Fruit fly (Drosophila melanogaster) whole organism, embryonic: ENCODE results near the gene Osi16.

ENCODE experiments used
- CG10274 ChIP-seq: fragments of 200-800 bp; sonication (Bioruptor generic); optimal IDR thresholded peaks from 3 replicates; lab custom pipeline; 2017; ENCODE audit warnings: missing biosample characterization, mild to moderate bottlenecking, missing genetic modification characterization
- CG12769 ChIP-seq: fragments of 200-800 bp; sonication (Bioruptor generic); optimal IDR thresholded peaks from 2 replicates; lab custom pipeline; 2019; ENCODE audit warnings: missing biosample characterization, mild to moderate bottlenecking, missing genetic modification characterization, moderate library complexity
- CG12942 ChIP-seq: fragments of 200-800 bp; sonication (Bioruptor generic); optimal IDR thresholded peaks from 3 replicates; lab custom pipeline; 2016; ENCODE audit warnings: missing biosample characterization, missing genetic modification characterization
- CG13123 ChIP-seq: fragments of 200-800 bp; sonication (Bioruptor generic); optimal IDR thresholded peaks from 2 replicates; lab custom pipeline; 2016; ENCODE audit warnings: missing biosample characterization, missing genetic modification characterization
- CG16779 ChIP-seq: fragments of 200-800 bp; sonication (Bioruptor generic); IDR thresholded peaks from 2 replicates; pipeline ENCODE4 v1.3.6; 2022; ENCODE audit warnings: missing biosample characterization, missing genetic modification characterization
- CG17361 ChIP-seq: fragments of 200-800 bp; sonication (Bioruptor generic); IDR thresholded peaks from 3 replicates; pipeline ENCODE4 v1.3.6; 2022; ENCODE audit warnings: missing biosample characterization, missing genetic modification characterization
- CG17568 ChIP-seq: fragments of 200-800 bp; sonication (Bioruptor generic); optimal IDR thresholded peaks from 2 replicates; lab custom pipeline; 2018; ENCODE audit warnings: missing biosample characterization, mild to moderate bottlenecking, missing genetic modification characterization, moderate library complexity
- CG2120 ChIP-seq: fragments of 200-800 bp; sonication (Bioruptor generic); optimal IDR thresholded peaks from 3 replicates; lab custom pipeline; 2016; ENCODE audit warnings: missing biosample characterization, missing genetic modification characterization
- CG32532 ChIP-seq: fragments of 200-800 bp; sonication (Bioruptor generic); IDR thresholded peaks from 2 replicates; pipeline ENCODE4 v1.3.6; 2022; ENCODE audit warnings: missing biosample characterization, missing genetic modification characterization
- CG3407 ChIP-seq: fragments of 200-800 bp; sonication (Bioruptor generic); optimal IDR thresholded peaks from 2 replicates; lab custom pipeline; 2018; ENCODE audit warnings: missing biosample characterization, mild to moderate bottlenecking, missing genetic modification characterization
- CG3838 ChIP-seq: fragments of 200-800 bp; sonication (Bioruptor generic); optimal IDR thresholded peaks from 3 replicates; lab custom pipeline; 2016; ENCODE audit warnings: missing biosample characterization, missing genetic modification characterization
- CG4617 ChIP-seq: fragments of 200-800 bp; sonication (Bioruptor generic); optimal IDR thresholded peaks from 3 replicates; lab custom pipeline; 2016; ENCODE audit warnings: missing biosample characterization, missing genetic modification characterization, borderline replicate concordance
- CG6272 ChIP-seq: fragments of 200-800 bp; sonication (Bioruptor generic); IDR thresholded peaks from 2 replicates; pipeline ENCODE4 v1.3.6; 2022; ENCODE audit warnings: missing biosample characterization, missing genetic modification characterization
- CG7271 ChIP-seq: fragments of 200-800 bp; sonication (Bioruptor generic); optimal IDR thresholded peaks from 2 replicates; lab custom pipeline; 2018; ENCODE audit warnings: missing biosample characterization, mild to moderate bottlenecking, missing genetic modification characterization, moderate library complexity
- CG7839 ChIP-seq: fragments of 200-800 bp; sonication (Bioruptor generic); optimal IDR thresholded peaks from 3 replicates; lab custom pipeline; 2018; ENCODE audit warnings: missing biosample characterization, mild to moderate bottlenecking, missing genetic modification characterization, moderate library complexity
- CG8089 ChIP-seq: fragments of 200-800 bp; sonication (Bioruptor generic); optimal IDR thresholded peaks from 3 replicates; lab custom pipeline; 2016; ENCODE audit warnings: missing biosample characterization, missing genetic modification characterization
- CG9727 ChIP-seq: fragments of 200-800 bp; sonication (Bioruptor generic); optimal IDR thresholded peaks from 3 replicates; lab custom pipeline; 2017; ENCODE audit warnings: missing biosample characterization, mild to moderate bottlenecking, missing genetic modification characterization
- Dfd ChIP-seq, 2 experiments: fragments of >200 bp; optimal IDR thresholded peaks; 2 replicates each; lab custom pipeline; 2017; ENCODE audit warnings: missing biosample characterization in 2 of 2, missing genetic modification characterization in 2 of 2
- Dip2 ChIP-seq: fragments of 200-800 bp; sonication (Bioruptor generic); IDR thresholded peaks from 2 replicates; pipeline ENCODE4 v1.3.6; 2022; ENCODE audit warnings: missing biosample characterization, missing genetic modification characterization
- Dref ChIP-seq: fragments of 200-800 bp; sonication (Bioruptor generic); IDR thresholded peaks from 2 replicates; pipeline ENCODE4 v1.3.6; 2022; ENCODE audit warnings: missing biosample characterization, missing genetic modification characterization
- E2f1 ChIP-seq: fragments of 200-800 bp; sonication (Bioruptor generic); IDR thresholded peaks from 2 replicates; pipeline ENCODE4 v1.3.6; 2022; ENCODE audit warnings: missing biosample characterization, missing genetic modification characterization
- Hey ChIP-seq: fragments of 200-800 bp; sonication (Bioruptor generic); optimal IDR thresholded peaks from 3 replicates; lab custom pipeline; 2018; ENCODE audit warnings: missing biosample characterization, mild to moderate bottlenecking, missing genetic modification characterization
- Lim3 ChIP-seq: fragments of 200-800 bp; sonication (Bioruptor generic); IDR thresholded peaks from 2 replicates; pipeline ENCODE4 v1.3.6; 2022; ENCODE audit warnings: missing biosample characterization, missing genetic modification characterization
- MESR4 ChIP-seq: fragments of 200-800 bp; sonication (Bioruptor generic); optimal IDR thresholded peaks from 2 replicates; lab custom pipeline; 2018; ENCODE audit warnings: missing biosample characterization, mild to moderate bottlenecking, missing genetic modification characterization, moderate library complexity
- Mad ChIP-seq: fragments of 200-800 bp; sonication (Bioruptor generic); optimal IDR thresholded peaks from 2 replicates; lab custom pipeline; 2016; ENCODE audit warnings: missing biosample characterization, missing genetic modification characterization
- Mrtf ChIP-seq: fragments of 200-800 bp; sonication (Bioruptor generic); IDR thresholded peaks from 3 replicates; pipeline ENCODE4 v1.3.6; 2022; ENCODE audit warnings: missing biosample characterization, missing genetic modification characterization
- NC2α ChIP-seq: fragments of 200-800 bp; sonication (Bioruptor generic); optimal IDR thresholded peaks from 2 replicates; lab custom pipeline; 2016; ENCODE audit warnings: missing biosample characterization, missing genetic modification characterization
- Rx ChIP-seq: fragments of 200-800 bp; sonication (Bioruptor generic); IDR thresholded peaks from 2 replicates; pipeline ENCODE4 v1.3.6; 2022; ENCODE audit warnings: missing biosample characterization, missing genetic modification characterization
- Sry-β ChIP-seq: fragments of 200-800 bp; sonication (Bioruptor generic); optimal IDR thresholded peaks from 2 replicates; lab custom pipeline; 2018; ENCODE audit warnings: missing biosample characterization, mild to moderate bottlenecking, missing genetic modification characterization, moderate library complexity
- Stat92E ChIP-seq, 3 experiments: fragments of >200 bp in 2 of 3; fragments of 200-800 bp in 1 of 3; sonication (Bioruptor generic) in 1 of 3; optimal IDR thresholded peaks; 2 replicates each; lab custom pipeline; 2017 to 2019; ENCODE audit warnings: missing biosample characterization in 3 of 3, missing genetic modification characterization in 3 of 3, mild to moderate bottlenecking in 1 of 3, moderate library complexity in 1 of 3
- Trl ChIP-seq, 3 experiments: fragments of >200 bp in 2 of 3; fragments of 200-800 bp in 1 of 3; sonication (Bioruptor generic) in 1 of 3; optimal IDR thresholded peaks; 2 replicates in 1 of 3; 3 replicates in 2 of 3; lab custom pipeline; 2016 to 2017; ENCODE audit warnings: missing biosample characterization in 1 of 3, missing genetic modification characterization in 1 of 3
- Xbp1 ChIP-seq: fragments of 200-800 bp; sonication (Bioruptor generic); optimal IDR thresholded peaks from 3 replicates; lab custom pipeline; 2016; ENCODE audit warnings: missing biosample characterization, mild to moderate bottlenecking, missing genetic modification characterization
- ash1 ChIP-seq: fragments of 200-800 bp; sonication (Bioruptor generic); optimal IDR thresholded peaks from 2 replicates; lab custom pipeline; 2018; ENCODE audit warnings: missing biosample characterization, mild to moderate bottlenecking, missing genetic modification characterization
- chn ChIP-seq: fragments of 200-800 bp; sonication (Bioruptor generic); optimal IDR thresholded peaks from 2 replicates; lab custom pipeline; 2016; ENCODE audit warnings: missing biosample characterization, missing genetic modification characterization
- croc ChIP-seq: fragments of 200-800 bp; sonication (Bioruptor generic); conservative IDR thresholded peaks from 3 replicates; pipeline ENCODE4 v1.3.6; 2022; ENCODE audit warnings: missing biosample characterization, missing genetic modification characterization
- dm ChIP-seq: fragments of 200-800 bp; sonication (Bioruptor generic); optimal IDR thresholded peaks from 3 replicates; lab custom pipeline; 2016; ENCODE audit warnings: missing biosample characterization, missing genetic modification characterization
- gfzf ChIP-seq: fragments of 200-800 bp; sonication (Bioruptor generic); optimal IDR thresholded peaks from 2 replicates; lab custom pipeline; 2016; ENCODE audit warnings: missing biosample characterization, mild to moderate bottlenecking, missing genetic modification characterization, moderate library complexity
- ind ChIP-seq: fragments of 200-800 bp; sonication (Bioruptor generic); optimal IDR thresholded peaks from 3 replicates; lab custom pipeline; 2016; ENCODE audit warnings: missing biosample characterization, missing genetic modification characterization
- lab ChIP-seq: fragments of 200-800 bp; sonication (Bioruptor generic); optimal IDR thresholded peaks from 3 replicates; lab custom pipeline; 2017; ENCODE audit warnings: missing biosample characterization, missing genetic modification characterization, mild to moderate bottlenecking, moderate library complexity, missing genetic modification reagents
- maf-S ChIP-seq: fragments of 200-800 bp; sonication (Bioruptor generic); optimal IDR thresholded peaks from 2 replicates; lab custom pipeline; 2016; ENCODE audit warnings: missing biosample characterization, missing genetic modification characterization
- mirr ChIP-seq: fragments of 200-800 bp; sonication (Bioruptor generic); optimal IDR thresholded peaks from 3 replicates; lab custom pipeline; 2018; ENCODE audit warnings: missing biosample characterization, mild to moderate bottlenecking, missing genetic modification characterization
- salm ChIP-seq: fragments of 200-800 bp; sonication (Bioruptor generic); optimal IDR thresholded peaks from 2 replicates; lab custom pipeline; 2018; ENCODE audit warnings: missing biosample characterization, mild to moderate bottlenecking, missing genetic modification characterization
- schlank ChIP-seq: fragments of 200-800 bp; sonication (Bioruptor generic); optimal IDR thresholded peaks from 2 replicates; lab custom pipeline; 2018; ENCODE audit warnings: missing biosample characterization, mild to moderate bottlenecking, missing genetic modification characterization
- sob ChIP-seq: fragments of 200-800 bp; sonication (Bioruptor generic); IDR thresholded peaks from 2 replicates; pipeline ENCODE4 v1.3.6; 2022; ENCODE audit warnings: missing biosample characterization, missing genetic modification characterization
- stwl ChIP-seq: fragments of 200-800 bp; sonication (Bioruptor generic); optimal IDR thresholded peaks from 3 replicates; lab custom pipeline; 2018; ENCODE audit warnings: missing biosample characterization, mild to moderate bottlenecking, missing genetic modification characterization, moderate library complexity
- tup ChIP-seq: fragments of 200-800 bp; sonication (Bioruptor generic); optimal IDR thresholded peaks from 2 replicates; lab custom pipeline; 2016; ENCODE audit warnings: missing biosample characterization, mild to moderate bottlenecking, missing genetic modification characterization, moderate library complexity
- unpg ChIP-seq: fragments of 200-800 bp; sonication (Bioruptor generic); optimal IDR thresholded peaks from 3 replicates; lab custom pipeline; 2018; ENCODE audit warnings: missing biosample characterization, mild to moderate bottlenecking, missing genetic modification characterization, moderate library complexity
- wor ChIP-seq: fragments of 200-800 bp; sonication (Bioruptor generic); IDR thresholded peaks from 2 replicates; pipeline ENCODE4 v1.3.6; 2022; ENCODE audit warnings: missing biosample characterization, missing genetic modification characterization

Gene Osi16

dm6 chr3R:6353624-6354352 is 48.7 kb downstream of the Osi16 start (continued):
- TF ChIP-seq CG9727 (GFP tag; lab: Kevin White, UChicago), result peak; percentile 86
- no peak for TF ChIP-seq CG7839 (tag; lab: Kevin White, UChicago)
- TF ChIP-seq lab (GFP tag; lab: Kevin White, UChicago), result no peak
- TF ChIP-seq Rx, result 0 out of 2 replicates have a peak, but pooled peaks have one; percentile 36
- peak; percentile 79 for TF ChIP-seq CG3838 (GFP tag; lab: Kevin White, UChicago)
- no peak for TF ChIP-seq maf-S (GFP tag; lab: Kevin White, UChicago)
- peak; percentile 15 for TF ChIP-seq schlank (tag; lab: Kevin White, UChicago)
- peak; percentile 47 for TF ChIP-seq CG17568 (GFP tag; lab: Kevin White, UChicago)
- TF ChIP-seq chn (GFP tag; lab: Kevin White, UChicago), result peak; percentile 76
- peak; percentile 81 for TF ChIP-seq CG2120 (GFP tag; lab: Kevin White, UChicago)
- TF ChIP-seq ash1, result no peak
- no peak for TF ChIP-seq Sry-β (GFP tag; lab: Kevin White, UChicago)
- peak; percentile 59; the same call in 1 of the 3 replicates for TF ChIP-seq Mrtf (GFP tag; lab: Robert Waterston, UW)
- no peak for TF ChIP-seq CG16779 (GFP tag; lab: Robert Waterston, UW)
- no peak for TF ChIP-seq stwl (tag; lab: Kevin White, UChicago)
- peak; percentile 67 for TF ChIP-seq Mad (GFP tag; lab: Kevin White, UChicago)
- TF ChIP-seq ind (GFP tag; lab: Kevin White, UChicago), result peak; percentile 77
- TF ChIP-seq Lim3, result no peak
- peak; percentile 49 for TF ChIP-seq dm
- TF ChIP-seq salm (tag; lab: Kevin White, UChicago), result peak; percentile 55
- TF ChIP-seq Hey (tag; lab: Kevin White, UChicago), result no peak
- TF ChIP-seq Dref (GFP tag; lab: Robert Waterston, UW), result no peak; the same call in 1 of the 2 replicates
- no peak; the same call in 1 of the 3 replicates for TF ChIP-seq CG17361 (GFP tag; lab: Robert Waterston, UW)
- 0 out of 2 replicates have a peak, but pooled peaks have one; percentile 34 for TF ChIP-seq sob
- no peak for TF ChIP-seq unpg (GFP tag; lab: Kevin White, UChicago)
- TF ChIP-seq Stat92E (GFP tag; optimal IDR thresholded peaks at IDR 0.05; lab: Kevin White, UChicago), result peak in 1 of 3 experiments; percentile 9
- peak; percentile 63 for TF ChIP-seq CG12942 (GFP tag; lab: Kevin White, UChicago)
- TF ChIP-seq CG12769 (tag; lab: Kevin White, UChicago), result peak; percentile 83
- TF ChIP-seq CG4617 (GFP tag; lab: Kevin White, UChicago), result peak; percentile 49
- TF ChIP-seq Dfd (GFP tag; optimal IDR thresholded peaks at IDR 0.05; lab: Kevin White, UChicago), result no peak
- TF ChIP-seq CG6272, result 0 out of 2 replicates have a peak, but pooled peaks have one; percentile 22
- peak; percentile 16 for TF ChIP-seq tup (GFP tag; lab: Kevin White, UChicago)
- TF ChIP-seq CG3407 (GFP tag; lab: Kevin White, UChicago), result no peak
- TF ChIP-seq croc (GFP tag; lab: Robert Waterston, UW), result peak; percentile 44; the same call in 1 of the 3 replicates
- TF ChIP-seq Trl (optimal IDR thresholded peaks at IDR 0.05; lab: Kevin White, UChicago), result peak; percentile 1 to 52
- TF ChIP-seq Trl (GFP tag; optimal IDR thresholded peaks at IDR 0.05; lab: Kevin White, UChicago), result peak; percentile 36
- TF ChIP-seq gfzf (GFP tag; lab: Kevin White, UChicago), result no peak
- no peak for TF ChIP-seq CG7271 (tag; lab: Kevin White, UChicago)
- TF ChIP-seq NC2α (GFP tag; lab: Kevin White, UChicago), result no peak
- TF ChIP-seq Xbp1, result peak; percentile 83
- TF ChIP-seq MESR4 (GFP tag; lab: Kevin White, UChicago), result no peak
- peak; percentile 58 for TF ChIP-seq E2f1 (GFP tag; lab: Robert Waterston, UW)
- peak; percentile 47; the same call in 1 of the 2 replicates for TF ChIP-seq CG32532 (GFP tag; lab: Robert Waterston, UW)
- peak; percentile 61 for TF ChIP-seq wor (GFP tag; lab: Robert Waterston, UW)
- TF ChIP-seq Dip2 (GFP tag; lab: Robert Waterston, UW), result no peak
- peak; percentile 64 for TF ChIP-seq CG10274
- TF ChIP-seq mirr (GFP tag; lab: Kevin White, UChicago), result no peak
- peak; percentile 66 for TF ChIP-seq CG8089 (GFP tag; lab: Kevin White, UChicago)
- peak; percentile 42 for TF ChIP-seq CG13123 (GFP tag; lab: Kevin White, UChicago)
